Worm (Caenorhabditis elegans): ENCODE data around the gene sptl-2.

DNA sequence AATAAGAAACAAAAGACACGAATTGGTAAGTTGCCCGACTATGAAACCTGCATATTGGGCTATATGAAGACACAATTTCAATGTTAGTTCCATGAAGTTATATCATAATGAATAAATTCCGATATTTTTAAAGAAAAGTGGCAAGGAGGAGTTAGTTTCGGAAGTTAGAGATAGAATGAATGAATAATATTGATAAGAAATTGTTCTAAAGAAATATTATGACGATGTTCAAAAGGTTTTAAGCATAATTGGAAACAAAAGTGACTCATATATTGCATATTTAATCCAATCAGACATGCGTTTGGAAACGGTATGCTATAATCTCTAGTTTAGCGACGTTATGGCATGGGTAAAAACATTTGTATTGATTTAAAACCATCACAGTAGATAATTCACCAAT lies 52.6 kb downstream of the sptl-2 start, which contains the start of gene str-143:
- no peak for TF ChIP-seq F49E8.2 (tag; optimal IDR thresholded peaks at IDR 0.05; ENCODE audit: insufficient read depth)
- no peak for TF ChIP-seq D2030.7 (GFP tag; IDR thresholded peaks at IDR 0.05)
